Fruit fly (Drosophila melanogaster): ENCODE results near the gene Pmi.

DNA sequence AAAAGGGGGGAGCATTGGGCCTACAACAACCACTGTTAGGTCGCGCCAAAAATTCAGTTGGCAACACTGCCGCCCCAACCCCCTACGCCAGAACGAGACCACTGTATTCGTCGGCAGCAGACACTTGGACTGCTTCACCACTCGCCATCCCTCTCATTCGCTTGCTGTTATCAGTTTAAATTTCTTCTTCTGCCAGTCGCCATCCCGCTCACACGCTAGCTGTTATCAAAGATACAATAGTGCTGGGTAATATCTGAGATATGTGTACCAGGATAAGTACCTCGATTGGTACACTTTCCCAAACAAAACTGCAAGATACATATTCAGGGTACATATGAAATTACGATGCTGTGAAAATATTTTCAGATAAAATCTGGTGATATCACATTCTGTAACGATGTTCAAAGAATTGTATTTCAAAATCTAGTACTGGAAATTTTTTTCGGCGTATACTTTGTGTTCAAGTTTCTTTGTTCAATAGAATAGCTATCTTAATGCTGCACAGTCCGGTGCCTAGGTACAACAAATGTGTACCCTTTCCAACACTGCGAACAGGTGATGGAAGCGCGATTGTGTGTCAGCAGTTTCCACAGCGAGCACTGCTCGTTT lies 8.9 kb upstream of the Pmi start:
- TF ChIP-seq Ada2b (GFP tag; IDR thresholded peaks at IDR 0.05), result peak; percentile 73
- no peak for TF ChIP-seq CG12071 (GFP tag; optimal IDR thresholded peaks at IDR 0.05)
- peak; percentile 65 for TF ChIP-seq CG1602 (GFP tag; optimal IDR thresholded peaks at IDR 0.05)

Measured in whole organism, embryonic.